Fruit fly (Drosophila melanogaster) whole organism, embryonic: Measurements from ENCODE around the gene Scamp.

Experiments used
- B-H2 ChIP-seq: fragments of 200-800 bp; sonication (Bioruptor generic); optimal IDR thresholded peaks from 2 replicates; lab custom pipeline; 2018; ENCODE audit warnings: missing biosample characterization, mild to moderate bottlenecking, missing genetic modification characterization
- CG10209 ChIP-seq: fragments of 200-800 bp; sonication (Bioruptor generic); optimal IDR thresholded peaks from 3 replicates; lab custom pipeline; 2017; ENCODE audit warnings: missing biosample characterization, mild to moderate bottlenecking, missing genetic modification characterization, missing genetic modification reagents
- CG10267 ChIP-seq: fragments of 200-800 bp; sonication (Bioruptor generic); optimal IDR thresholded peaks from 2 replicates; lab custom pipeline; 2018; ENCODE audit warnings: missing biosample characterization, mild to moderate bottlenecking, missing genetic modification characterization, moderate library complexity
- CG10979 ChIP-seq: fragments of 200-800 bp; sonication (Bioruptor generic); optimal IDR thresholded peaks from 2 replicates; lab custom pipeline; 2018; ENCODE audit warnings: missing biosample characterization, mild to moderate bottlenecking, missing genetic modification characterization, moderate library complexity
- CG11093 ChIP-seq: fragments of 200-800 bp; sonication (Bioruptor generic); IDR thresholded peaks from 3 replicates; pipeline ENCODE4 v1.3.6; 2022; ENCODE audit warnings: missing biosample characterization, missing genetic modification characterization
- CG1233 ChIP-seq: fragments of 200-800 bp; sonication (Bioruptor generic); optimal IDR thresholded peaks from 4 replicates; lab custom pipeline; 2018; ENCODE audit warnings: missing biosample characterization, mild to moderate bottlenecking, missing genetic modification characterization
- CG13894 ChIP-seq: fragments of 200-800 bp; sonication (Bioruptor generic); optimal IDR thresholded peaks from 3 replicates; lab custom pipeline; 2018; ENCODE audit warnings: missing biosample characterization, mild to moderate bottlenecking, missing genetic modification characterization, moderate library complexity
- CG14014 ChIP-seq: fragments of 200-800 bp; sonication (Bioruptor generic); IDR thresholded peaks from 2 replicates; pipeline ENCODE4 v1.3.6; 2022; ENCODE audit warnings: missing biosample characterization, missing genetic modification characterization
- CG1792 ChIP-seq: fragments of 200-800 bp; sonication (Bioruptor generic); optimal IDR thresholded peaks from 2 replicates; lab custom pipeline; 2016; ENCODE audit warnings: missing biosample characterization, missing genetic modification characterization
- CG34376 ChIP-seq: fragments of 200-800 bp; sonication (Bioruptor generic); optimal IDR thresholded peaks from 2 replicates; lab custom pipeline; 2018; ENCODE audit warnings: missing biosample characterization, mild to moderate bottlenecking, missing genetic modification characterization
- CG34422 ChIP-seq: fragments of 200-800 bp; sonication (Bioruptor generic); IDR thresholded peaks from 3 replicates; pipeline ENCODE4 v1.3.6; 2022; ENCODE audit warnings: missing biosample characterization, missing genetic modification characterization
- CG4730 ChIP-seq: fragments of 200-800 bp; sonication (Bioruptor generic); IDR thresholded peaks from 2 replicates; pipeline ENCODE4 v1.3.6; 2022; ENCODE audit warnings: missing biosample characterization, missing genetic modification characterization
- CG5953 ChIP-seq: fragments of 200-800 bp; sonication (Bioruptor generic); IDR thresholded peaks from 2 replicates; pipeline ENCODE4 v1.3.6; 2022; ENCODE audit warnings: missing biosample characterization, missing genetic modification characterization
- CG7839 ChIP-seq: fragments of 200-800 bp; sonication (Bioruptor generic); optimal IDR thresholded peaks from 3 replicates; lab custom pipeline; 2018; ENCODE audit warnings: missing biosample characterization, mild to moderate bottlenecking, missing genetic modification characterization, moderate library complexity
- CG9215 ChIP-seq: fragments of 200-800 bp; sonication (Bioruptor generic); IDR thresholded peaks from 2 replicates; pipeline ENCODE4 v1.3.6; 2022; ENCODE audit warnings: missing biosample characterization, missing genetic modification characterization
- D19A ChIP-seq: fragments of 200-800 bp; optimal IDR thresholded peaks from 3 replicates; lab custom pipeline; 2019; ENCODE audit warnings: missing biosample characterization, mild to moderate bottlenecking, missing genetic modification characterization, moderate library complexity
- Deaf1 ChIP-seq: fragments of 200-800 bp; optimal IDR thresholded peaks from 3 replicates; lab custom pipeline; 2019; ENCODE audit warnings: missing biosample characterization, mild to moderate bottlenecking, missing genetic modification characterization, moderate library complexity
- Dip3 ChIP-seq: fragments of 200-800 bp; sonication (Bioruptor generic); optimal IDR thresholded peaks from 3 replicates; lab custom pipeline; 2016; ENCODE audit warnings: missing biosample characterization, missing genetic modification characterization
- GATAe ChIP-seq: fragments of 200-800 bp; sonication (Bioruptor generic); conservative IDR thresholded peaks from 2 replicates; pipeline ENCODE4 v1.3.6; 2022; ENCODE audit warnings: missing biosample characterization, missing genetic modification characterization
- HmgZ ChIP-seq: fragments of 200-800 bp; sonication (Bioruptor generic); optimal IDR thresholded peaks from 2 replicates; lab custom pipeline; 2018; ENCODE audit warnings: missing biosample characterization, mild to moderate bottlenecking, missing genetic modification characterization
- Hr78 ChIP-seq, 2 experiments: fragments of 200-800 bp in 1 of 2; fragments of >200 bp in 1 of 2; sonication (Bioruptor generic) in 1 of 2; optimal IDR thresholded peaks; 2 replicates each; lab custom pipeline; 2017 to 2019; ENCODE audit warnings: missing biosample characterization in 2 of 2, missing genetic modification characterization in 2 of 2, mild to moderate bottlenecking in 1 of 2, moderate library complexity in 1 of 2
- MBD-R2 ChIP-seq: fragments of 200-800 bp; sonication (Bioruptor generic); IDR thresholded peaks from 2 replicates; pipeline ENCODE4 v1.3.6; 2022; ENCODE audit warnings: missing biosample characterization, missing genetic modification characterization
- Med ChIP-seq: fragments of 200-800 bp; sonication (Bioruptor generic); peaks from one replicate; lab custom pipeline; 2016; ENCODE audit warnings: missing biosample characterization, missing genetic modification characterization, mild to moderate bottlenecking, inconsistent platforms, moderate library complexity
- NC2α ChIP-seq: fragments of 200-800 bp; sonication (Bioruptor generic); optimal IDR thresholded peaks from 2 replicates; lab custom pipeline; 2016; ENCODE audit warnings: missing biosample characterization, missing genetic modification characterization
- Nf-YC ChIP-seq: fragments of 200-800 bp; optimal IDR thresholded peaks from 3 replicates; lab custom pipeline; 2019; ENCODE audit warnings: missing biosample characterization, mild to moderate bottlenecking, missing genetic modification characterization, moderate library complexity
- Trl ChIP-seq, 3 experiments: fragments of >200 bp in 2 of 3; fragments of 200-800 bp in 1 of 3; sonication (Bioruptor generic) in 1 of 3; optimal IDR thresholded peaks; 2 replicates in 1 of 3; 3 replicates in 2 of 3; lab custom pipeline; 2016 to 2017; ENCODE audit warnings: missing biosample characterization in 1 of 3, missing genetic modification characterization in 1 of 3
- amos ChIP-seq: fragments of 200-800 bp; sonication (Bioruptor generic); IDR thresholded peaks from 2 replicates; pipeline ENCODE4 v1.3.6; 2022; ENCODE audit warnings: missing biosample characterization, missing genetic modification characterization; ENCODE audit not compliant: partially characterized antibody
- ap ChIP-seq: fragments of 200-800 bp; sonication (Bioruptor generic); IDR thresholded peaks from 2 replicates; pipeline ENCODE4 v1.3.6; 2022; ENCODE audit warnings: missing biosample characterization, missing genetic modification characterization
- bowl ChIP-seq: fragments of 200-800 bp; sonication (Bioruptor generic); IDR thresholded peaks from 2 replicates; pipeline ENCODE4 v1.3.6; 2022; ENCODE audit warnings: missing biosample characterization, missing genetic modification characterization
- ci ChIP-seq: fragments of 200-800 bp; sonication (Bioruptor generic); IDR thresholded peaks from 3 replicates; pipeline ENCODE4 v1.3.6; 2022; ENCODE audit warnings: missing biosample characterization, missing genetic modification characterization
- crc ChIP-seq: fragments of 200-800 bp; sonication (Bioruptor generic); optimal IDR thresholded peaks from 2 replicates; lab custom pipeline; 2016; ENCODE audit warnings: missing biosample characterization, missing genetic modification characterization
- crp ChIP-seq, 2 experiments: fragments of 200-800 bp; sonication (Bioruptor generic); optimal IDR thresholded peaks; 2 replicates in 1 of 2; 3 replicates in 1 of 2; lab custom pipeline; 2017; ENCODE audit warnings: missing biosample characterization in 2 of 2, missing genetic modification characterization in 2 of 2, mild to moderate bottlenecking in 1 of 2, moderate library complexity in 1 of 2
- cwo ChIP-seq: fragments of 200-800 bp; sonication (Bioruptor generic); optimal IDR thresholded peaks from 3 replicates; lab custom pipeline; 2017; ENCODE audit warnings: missing biosample characterization, missing genetic modification characterization, mild to moderate bottlenecking, moderate library complexity, missing genetic modification reagents
- dati ChIP-seq: fragments of 200-800 bp; sonication (Bioruptor generic); IDR thresholded peaks from 2 replicates; pipeline ENCODE4 v1.3.6; 2022; ENCODE audit warnings: missing biosample characterization, missing genetic modification characterization
- disco-r ChIP-seq: fragments of 200-800 bp; sonication (Bioruptor generic); optimal IDR thresholded peaks from 2 replicates; lab custom pipeline; 2016; ENCODE audit warnings: missing biosample characterization, missing genetic modification characterization
- gcm2 ChIP-seq: fragments of 200-800 bp; sonication (Bioruptor generic); optimal IDR thresholded peaks from 2 replicates; lab custom pipeline; 2016; ENCODE audit warnings: missing biosample characterization, missing genetic modification characterization
- h ChIP-seq: fragments of >200 bp; optimal IDR thresholded peaks from 2 replicates; lab custom pipeline; 2017
- jing ChIP-seq: fragments of 200-800 bp; sonication (Bioruptor generic); optimal IDR thresholded peaks from 2 replicates; lab custom pipeline; 2018; ENCODE audit warnings: missing biosample characterization, mild to moderate bottlenecking, missing genetic modification characterization
- knrl ChIP-seq: fragments of 200-800 bp; sonication (Bioruptor generic); IDR thresholded peaks from 3 replicates; pipeline ENCODE4 v1.3.6; 2022; ENCODE audit warnings: missing biosample characterization, missing genetic modification characterization; ENCODE audit not compliant: partially characterized antibody
- luna ChIP-seq: fragments of 200-800 bp; sonication (Bioruptor generic); optimal IDR thresholded peaks from 2 replicates; lab custom pipeline; 2016; ENCODE audit warnings: missing biosample characterization, missing genetic modification characterization
- mam ChIP-seq: fragments of 200-800 bp; sonication (Bioruptor generic); optimal IDR thresholded peaks from 3 replicates; lab custom pipeline; 2016; ENCODE audit warnings: missing biosample characterization, missing genetic modification characterization
- prd ChIP-seq, 3 experiments: fragments of >200 bp in 2 of 3; fragments of 200-800 bp in 1 of 3; sonication (Bioruptor generic) in 1 of 3; optimal IDR thresholded peaks in 2 of 3; IDR thresholded peaks in 1 of 3; 2 replicates in 2 of 3; 3 replicates in 1 of 3; pipeline versions ENCODE4 v1.3.6 to Lab custom; 2017 to 2022; ENCODE audit warnings: missing biosample characterization in 1 of 3, missing genetic modification characterization in 1 of 3
- sc ChIP-seq, 3 experiments: fragments of >200 bp in 2 of 3; fragments of 200-800 bp in 1 of 3; sonication (Bioruptor generic) in 1 of 3; optimal IDR thresholded peaks; 2 replicates in 2 of 3; 3 replicates in 1 of 3; lab custom pipeline; 2017; ENCODE audit warnings: mild to moderate bottlenecking in 1 of 3, missing biosample characterization in 1 of 3, missing genetic modification characterization in 1 of 3, missing genetic modification reagents in 1 of 3
- sr ChIP-seq: fragments of 200-800 bp; sonication (Bioruptor generic); IDR thresholded peaks from 3 replicates; pipeline ENCODE4 v1.3.6; 2022; ENCODE audit warnings: missing biosample characterization, missing genetic modification characterization
- sug ChIP-seq: fragments of 200-800 bp; optimal IDR thresholded peaks from 2 replicates; lab custom pipeline; 2019; ENCODE audit warnings: missing biosample characterization, mild to moderate bottlenecking, missing genetic modification characterization, moderate library complexity
- trem ChIP-seq: fragments of 200-800 bp; optimal IDR thresholded peaks from 3 replicates; lab custom pipeline; 2019; ENCODE audit warnings: missing biosample characterization, mild to moderate bottlenecking, missing genetic modification characterization, moderate library complexity
- ttk ChIP-seq: fragments of 200-800 bp; sonication (Bioruptor generic); IDR thresholded peaks from 2 replicates; pipeline ENCODE4 v2.1.2; 2022; ENCODE audit warnings: missing biosample characterization, missing genetic modification characterization

Gene Scamp

DNA sequence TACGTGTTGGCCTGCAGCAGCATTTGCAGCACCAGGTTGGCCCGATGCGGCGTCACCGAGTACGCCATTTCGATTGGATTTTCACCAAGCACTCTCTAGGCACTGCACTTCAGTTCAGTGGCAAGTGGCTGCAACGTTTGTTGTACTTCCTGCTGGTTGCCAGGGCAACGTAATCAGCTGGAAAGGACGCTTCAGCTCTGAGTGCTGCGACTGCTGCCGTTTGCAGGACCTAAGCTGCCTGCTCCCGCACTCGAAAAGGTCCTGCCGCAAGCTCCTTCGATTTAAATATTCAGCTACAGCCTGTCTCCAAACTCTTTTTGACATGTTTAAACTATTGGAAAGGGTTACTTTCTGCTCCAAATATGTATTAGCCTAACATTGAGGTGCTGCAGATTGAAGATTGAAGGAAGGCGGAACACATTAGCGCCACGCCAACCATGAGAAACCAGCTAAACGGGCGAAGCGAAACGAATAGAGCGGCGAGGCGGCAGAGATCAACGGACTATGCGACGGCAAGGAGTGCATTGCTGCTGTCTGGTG lies 17.8 kb upstream of the Scamp start, which contains the start of the genes CG15642 and CG15641 (continued):
- TF ChIP-seq MBD-R2 (GFP tag; lab: Robert Waterston, UW) (0 out of 2 replicates have a peak, but pooled peaks have one; percentile 28), prd (optimal IDR thresholded peaks at IDR 0.05; lab: Kevin White, UChicago) (no peak), prd (GFP tag; IDR thresholded peaks at IDR 0.05; lab: Robert Waterston, UW) (no peak), CG14014 (no peak), cwo (GFP tag; lab: Kevin White, UChicago) (no peak), trem (tag; lab: Kevin White, UChicago) (no peak), CG10979 (tag; lab: Kevin White, UChicago) (no peak), CG10209 (GFP tag; lab: Kevin White, UChicago) (no peak), CG1233 (GFP tag; lab: Kevin White, UChicago) (no peak), Med (GFP tag; lab: Kevin White, UChicago) (peak; percentile 4), CG10267 (tag; lab: Kevin White, UChicago) (no peak)

DNA sequence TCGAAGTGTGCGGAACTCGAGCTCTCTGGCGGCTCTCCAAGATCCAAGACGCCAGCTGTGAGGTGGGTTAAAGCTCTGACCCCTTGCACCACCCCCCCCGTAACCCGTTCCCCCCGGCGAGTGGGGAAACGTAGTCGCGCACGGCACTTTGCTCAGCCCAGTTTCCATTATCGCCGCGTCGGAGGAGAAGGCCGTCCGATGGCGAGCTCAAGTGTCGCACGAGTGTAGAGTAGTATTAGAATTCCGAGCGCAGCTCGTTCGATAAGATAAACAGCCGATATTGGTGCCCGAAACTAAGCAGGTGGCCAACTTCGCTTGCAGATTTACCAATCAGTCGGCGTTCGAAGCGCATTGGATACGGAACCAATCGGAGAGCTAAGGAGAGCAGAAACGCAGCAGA lies 15.7 kb upstream of the Scamp start:
- peak; percentile 24; the same call in 1 of the 2 replicates for TF ChIP-seq amos (GFP tag; lab: Robert Waterston, UW)
- TF ChIP-seq HmgZ = peak; percentile 22
- TF ChIP-seq sc (optimal IDR thresholded peaks at IDR 0.05; lab: Kevin White, UChicago) = no peak
- no peak for TF ChIP-seq sc (GFP tag; optimal IDR thresholded peaks at IDR 0.05; lab: Kevin White, UChicago)
- TF ChIP-seq CG34376 = peak; percentile 84
- TF ChIP-seq ap (GFP tag; lab: Robert Waterston, UW) = no peak
- TF ChIP-seq D19A (tag; lab: Kevin White, UChicago) = no peak
- no peak for TF ChIP-seq crc
- no peak for TF ChIP-seq CG7839 (tag; lab: Kevin White, UChicago)
- TF ChIP-seq mam (GFP tag; lab: Kevin White, UChicago) = no peak
- peak; percentile 42 for TF ChIP-seq CG13894 (tag; lab: Kevin White, UChicago)
- no peak for TF ChIP-seq CG5953
- no peak for TF ChIP-seq knrl (GFP tag; lab: Robert Waterston, UW)
- no peak for TF ChIP-seq Trl (optimal IDR thresholded peaks at IDR 0.05; lab: Kevin White, UChicago)
- no peak for TF ChIP-seq Trl (GFP tag; optimal IDR thresholded peaks at IDR 0.05; lab: Kevin White, UChicago)
- no peak for TF ChIP-seq CG9215 (GFP tag; lab: Robert Waterston, UW)
- TF ChIP-seq CG11093 = no peak
- no peak for TF ChIP-seq bowl (GFP tag; lab: Robert Waterston, UW)
- no peak for TF ChIP-seq Dip3 (GFP tag; lab: Kevin White, UChicago)
- TF ChIP-seq crp (GFP tag; optimal IDR thresholded peaks at IDR 0.05; lab: Kevin White, UChicago) = peak in 1 of 2 experiments; percentile 35
- TF ChIP-seq CG1792 (GFP tag; lab: Kevin White, UChicago) = no peak
- TF ChIP-seq CG4730 (GFP tag; lab: Robert Waterston, UW) = no peak
- TF ChIP-seq gcm2 = no peak
- no peak for TF ChIP-seq h (lab: Kevin White, UChicago)
- TF ChIP-seq jing (GFP tag; lab: Kevin White, UChicago) = no peak
- peak; percentile 51; the same call in 1 of the 2 replicates for TF ChIP-seq GATAe (GFP tag; lab: Robert Waterston, UW)
- TF ChIP-seq ci = 0 out of 3 replicates have a peak, but pooled peaks have one; percentile 34
- TF ChIP-seq Hr78 (GFP tag; optimal IDR thresholded peaks at IDR 0.05; lab: Kevin White, UChicago) = peak in 1 of 2 experiments; percentile 98
- TF ChIP-seq Deaf1 (tag; lab: Kevin White, UChicago) = peak; percentile 89
- TF ChIP-seq cwo (GFP tag; lab: Kevin White, UChicago) = peak; percentile 26
- TF ChIP-seq disco-r = no peak
- peak; percentile 68 for TF ChIP-seq sug
- TF ChIP-seq Nf-YC (tag; lab: Kevin White, UChicago) = peak; percentile 35
- TF ChIP-seq dati (GFP tag; lab: Robert Waterston, UW) = no peak
- 0 out of 3 replicates have a peak, but pooled peaks have one; percentile 26 for TF ChIP-seq CG34422 (GFP tag; lab: Robert Waterston, UW)
- 0 out of 3 replicates have a peak, but pooled peaks have one; percentile 5 for TF ChIP-seq sr (GFP tag; lab: Robert Waterston, UW)
- TF ChIP-seq ttk (GFP tag; lab: Robert Waterston, UW) = no peak
- no peak for TF ChIP-seq B-H2 (GFP tag; lab: Kevin White, UChicago)
- TF ChIP-seq luna = no peak
- TF ChIP-seq NC2α = no peak
